Worm (Caenorhabditis elegans): ENCODE measurements around the gene his-37.

Gene his-37

DNA sequence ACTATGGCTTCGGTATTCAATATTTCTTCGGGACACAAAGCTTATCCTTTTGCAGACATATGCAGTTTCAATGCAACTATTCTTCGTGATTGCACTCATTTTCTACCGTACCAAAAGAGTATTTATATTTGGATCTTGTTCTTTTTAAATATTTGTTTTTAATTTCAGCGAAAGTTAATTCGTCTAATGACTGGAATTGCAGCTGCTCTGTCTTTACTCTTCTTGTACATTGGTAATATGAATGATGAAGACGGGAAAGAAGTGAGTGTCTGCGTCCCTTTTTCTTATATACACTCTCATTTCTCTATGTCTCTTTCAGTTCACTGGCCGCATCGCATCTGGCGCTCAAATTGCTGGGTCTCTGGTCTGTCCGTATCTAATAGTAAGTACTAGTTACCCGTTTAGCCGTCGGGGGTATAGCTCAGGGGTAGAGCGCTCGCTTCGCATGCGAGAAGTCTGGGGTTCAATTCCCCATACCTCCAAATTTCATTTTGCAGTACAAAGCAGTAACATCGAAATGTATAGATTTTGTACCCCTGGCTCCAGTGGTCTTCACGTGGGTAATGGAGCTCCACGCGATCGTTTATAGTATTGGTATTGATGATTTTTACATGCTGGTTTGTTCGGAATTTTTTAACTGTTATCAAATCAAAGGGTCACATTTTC lies 43.6 kb upstream of the his-37 start:
- TF ChIP-seq nhr-90 (tag; optimal IDR thresholded peaks at IDR 0.05) (peak; percentile 58), Y53G8AR.9 (GFP tag; conservative IDR thresholded peaks at IDR 0.05) (no peak), tlf-1 (GFP tag; optimal IDR thresholded peaks at IDR 0.05) (no peak), hmg-1.2 (GFP tag; IDR thresholded peaks at IDR 0.05) (peak; percentile 91), mxl-1 (tag; optimal IDR thresholded peaks at IDR 0.05) (peak; percentile 30), lsl-1 (GFP tag; optimal IDR thresholded peaks at IDR 0.05) (peak; percentile 16), B0035.1 (tag; optimal IDR thresholded peaks at IDR 0.05) (no peak), C06A6.2 (GFP tag; conservative IDR thresholded peaks at IDR 0.05) (peak; percentile 43; the same call in 1 of the 2 replicates), ceh-27 (GFP tag; optimal IDR thresholded peaks at IDR 0.05) (peak; percentile 65), athp-1 (tag; optimal IDR thresholded peaks at IDR 0.05) (peak; percentile 27), attf-3 (GFP tag; conservative IDR thresholded peaks at IDR 0.05) (no peak), nhr-179 (tag; optimal IDR thresholded peaks at IDR 0.05) (no peak), ceh-58 (GFP tag; IDR thresholded peaks at IDR 0.05) (0 out of 2 replicates have a peak, but pooled peaks have one; percentile 36), sptf-2 (GFP tag; optimal IDR thresholded peaks at IDR 0.05) (peak; percentile 47), gei-17 (GFP tag; optimal IDR thresholded peaks at IDR 0.05) (peak; percentile 24), let-526 (GFP tag; IDR thresholded peaks at IDR 0.05) (peak; percentile 74; the same call in 1 of the 2 replicates), egl-44 (GFP tag; IDR thresholded peaks at IDR 0.05) (peak; percentile 90), ztf-25 (GFP tag; IDR thresholded peaks at IDR 0.05) (0 out of 2 replicates have a peak, but pooled peaks have one; percentile 22), lag-1 (GFP tag; IDR thresholded peaks at IDR 0.05) (no peak), pha-4 (tag; optimal IDR thresholded peaks at IDR 0.05) (no peak), nhr-120 (GFP tag; IDR thresholded peaks at IDR 0.05) (peak; percentile 92; the same call in 1 of the 2 replicates), F10E7.11 (tag; optimal IDR thresholded peaks at IDR 0.05) (no peak), lin-54 (GFP tag; optimal IDR thresholded peaks at IDR 0.05) (no peak), ZK185.1 (tag; optimal IDR thresholded peaks at IDR 0.05; ENCODE audit: poor library complexity, severe bottlenecking) (peak; percentile 81), ekl-4 (GFP tag; IDR thresholded peaks at IDR 0.05) (peak; percentile 70), akir-1 (GFP tag; optimal IDR thresholded peaks at IDR 0.05) (no peak), ztf-18 (tag; optimal IDR thresholded peaks at IDR 0.05) (peak; percentile 78), madf-6 (GFP tag; IDR thresholded peaks at IDR 0.05) (peak; percentile 67), lin-35 (GFP tag; optimal IDR thresholded peaks at IDR 0.05) (peak in 1 of 3 experiments; percentile 53), F23B12.7 (tag; optimal IDR thresholded peaks at IDR 0.05; ENCODE audit: insufficient read depth) (no peak), hsf-1 (GFP tag; IDR thresholded peaks at IDR 0.05) (peak; percentile 61; the same call in 1 of the 2 replicates), repo-1 (tag; optimal IDR thresholded peaks at IDR 0.05) (peak; percentile 74), ceh-91 (GFP tag; IDR thresholded peaks at IDR 0.05) (no peak), efl-1 (GFP tag; optimal IDR thresholded peaks at IDR 0.05) (no peak), F57A8.1 (GFP tag; optimal IDR thresholded peaks at IDR 0.05) (no peak), dpl-1 (GFP tag; optimal IDR thresholded peaks at IDR 0.05) (no peak), ztf-3 (GFP tag; optimal IDR thresholded peaks at IDR 0.05) (peak; percentile 36), atf-7 (tag; optimal IDR thresholded peaks at IDR 0.05) (peak; percentile 64), unc-130 (GFP tag; optimal IDR thresholded peaks at IDR 0.05) (no peak), B0019.2 (GFP tag; conservative IDR thresholded peaks at IDR 0.05) (no peak), him-1 (tag; optimal IDR thresholded peaks at IDR 0.05) (peak; percentile 88), dpff-1 (tag; optimal IDR thresholded peaks at IDR 0.05) (no peak), ceh-100 (GFP tag; IDR thresholded peaks at IDR 0.05) (peak; percentile 16; the same call in 1 of the 2 replicates), rcor-1 (GFP tag; IDR thresholded peaks at IDR 0.05) (peak; percentile 78), nhr-27 (tag; optimal IDR thresholded peaks at IDR 0.05) (peak; percentile 52), chd-7 (tag; optimal IDR thresholded peaks at IDR 0.05) (peak; percentile 79), mcd-1 (GFP tag; IDR thresholded peaks at IDR 0.05) (no peak; the same call in 1 of the 2 replicates), T26A5.8 (tag; optimal IDR thresholded peaks at IDR 0.05) (peak; percentile 46)

Measured in whole organism, young adult.